Worm (Caenorhabditis elegans) whole organism, young adult: ENCODE data around the gene ZK792.1.

ENCODE experiments used
- B0019.2 ChIP-seq: fragments of 200-800 bp; sonication (Bioruptor generic); conservative IDR thresholded peaks from 2 replicates; pipeline ENCODE4 v1.3.6; 2022; ENCODE audit warnings: missing genetic modification reagents, missing genetic modification characterization, missing compliant biosample characterization
- B0035.1 ChIP-seq: sonication (generic microtip); optimal IDR thresholded peaks from 2 replicates; lab custom pipeline; 2016; ENCODE audit warnings: missing genetic modification characterization, mild to moderate bottlenecking, missing compliant biosample characterization, missing genotype, missing genetic modification reagents
- F37B4.10 ChIP-seq: fragments of 200-800 bp; sonication (Bioruptor generic); IDR thresholded peaks from 2 replicates; pipeline ENCODE4 v1.3.6; 2022; ENCODE audit warnings: missing genetic modification characterization, missing compliant biosample characterization
- F52B5.7 ChIP-seq: sonication (generic microtip); optimal IDR thresholded peaks from 2 replicates; lab custom pipeline; 2016; ENCODE audit warnings: mild to moderate bottlenecking, missing genetic modification characterization, missing compliant biosample characterization
- F55B11.4 ChIP-seq: sonication (generic microtip); optimal IDR thresholded peaks from 2 replicates; lab custom pipeline; 2016; ENCODE audit warnings: missing compliant biosample characterization, missing genetic modification characterization, borderline replicate concordance; ENCODE audit not compliant: insufficient read depth
- F57A8.1 ChIP-seq: fragments of 200-800 bp; sonication (Bioruptor generic); optimal IDR thresholded peaks from 2 replicates; lab custom pipeline; 2018; ENCODE audit warnings: mild to moderate bottlenecking, missing genetic modification characterization, moderate library complexity, missing compliant biosample characterization
- K12H6.12 ChIP-seq: fragments of 200-800 bp; sonication (Bioruptor generic); optimal IDR thresholded peaks from 2 replicates; lab custom pipeline; 2018; ENCODE audit warnings: mild to moderate bottlenecking, missing genetic modification characterization, missing compliant biosample characterization
- T07F8.4 ChIP-seq: sonication (generic microtip); optimal IDR thresholded peaks from 2 replicates; lab custom pipeline; 2016; ENCODE audit warnings: mild to moderate bottlenecking, missing genetic modification characterization, moderate library complexity, missing compliant biosample characterization
- Y53F4B.3 ChIP-seq: fragments of 200-800 bp; sonication (Bioruptor generic); IDR thresholded peaks from 2 replicates; pipeline ENCODE4 v1.3.6; 2022; ENCODE audit warnings: missing genetic modification reagents, missing genetic modification characterization, missing compliant biosample characterization
- Y56A3A.18 ChIP-seq: fragments of 200-800 bp; sonication (Bioruptor generic); IDR thresholded peaks from 2 replicates; pipeline ENCODE4 v1.3.6; 2022; ENCODE audit warnings: missing genetic modification reagents, missing genetic modification characterization, missing compliant biosample characterization
- Y79H2A.3 ChIP-seq: fragments of 200-800 bp; sonication (Bioruptor generic); conservative IDR thresholded peaks from 2 replicates; pipeline ENCODE4 v1.3.6; 2022; ENCODE audit warnings: missing genetic modification reagents, missing genetic modification characterization, missing compliant biosample characterization
- aptf-2 ChIP-seq: fragments of 200-800 bp; sonication (Bioruptor generic); conservative IDR thresholded peaks from 2 replicates; pipeline ENCODE4 v1.3.6; 2022; ENCODE audit warnings: missing genetic modification reagents, missing genetic modification characterization, missing compliant biosample characterization
- attf-5 ChIP-seq: fragments of 200-800 bp; sonication (Bioruptor generic); optimal IDR thresholded peaks from 2 replicates; lab custom pipeline; 2018; ENCODE audit warnings: mild to moderate bottlenecking, missing genetic modification characterization, missing compliant biosample characterization
- attf-6 ChIP-seq: fragments of 200-800 bp; sonication (Bioruptor generic); IDR thresholded peaks from 2 replicates; pipeline ENCODE4 v1.3.6; 2022; ENCODE audit warnings: missing genetic modification reagents, missing genetic modification characterization, missing compliant biosample characterization
- bed-1 ChIP-seq: fragments of 200-800 bp; sonication (Bioruptor generic); IDR thresholded peaks from 2 replicates; pipeline ENCODE4 v1.3.6; 2022; ENCODE audit warnings: missing genetic modification reagents, missing genetic modification characterization, missing compliant biosample characterization
- bed-2 ChIP-seq: fragments of 200-800 bp; sonication (Bioruptor generic); IDR thresholded peaks from 2 replicates; pipeline ENCODE4 v1.3.6; 2022; ENCODE audit warnings: missing genetic modification reagents, missing genetic modification characterization, missing compliant biosample characterization
- cebp-1 ChIP-seq, 2 experiments: fragments of 200-800 bp in 1 of 2; sonication (Bioruptor generic) in 1 of 2; sonication (generic microtip) in 1 of 2; IDR thresholded peaks in 1 of 2; optimal IDR thresholded peaks in 1 of 2; 2 replicates each; pipeline versions ENCODE4 v1.3.6 to Lab custom; 2017 to 2022; ENCODE audit warnings: missing compliant biosample characterization in 2 of 2, missing genetic modification characterization in 2 of 2, mild to moderate bottlenecking in 1 of 2, missing genetic modification reagents in 1 of 2, moderate library complexity in 1 of 2
- dox-1 ChIP-seq: fragments of 200-800 bp; sonication (Bioruptor generic); IDR thresholded peaks from 2 replicates; pipeline ENCODE4 v1.3.6; 2022; ENCODE audit warnings: missing genetic modification reagents, missing genetic modification characterization, missing compliant biosample characterization
- dpl-1 ChIP-seq: fragments of 150-350 bp; optimal IDR thresholded peaks from 2 replicates; lab custom pipeline; 2014; ENCODE audit warnings: missing biosample characterization, missing genetic modification reagents, missing genetic modification characterization
- ekl-4 ChIP-seq: fragments of 200-800 bp; sonication (Bioruptor generic); IDR thresholded peaks from 2 replicates; pipeline ENCODE4 v1.3.6; 2022; ENCODE audit warnings: missing genetic modification reagents, missing genetic modification characterization, missing compliant biosample characterization
- ets-4 ChIP-seq: fragments of 200-800 bp; sonication (Bioruptor generic); optimal IDR thresholded peaks from 2 replicates; lab custom pipeline; 2018; ENCODE audit warnings: mild to moderate bottlenecking, missing genetic modification characterization, missing compliant biosample characterization
- fkh-3 ChIP-seq: sonication (generic microtip); optimal IDR thresholded peaks from 2 replicates; lab custom pipeline; 2016; ENCODE audit warnings: mild to moderate bottlenecking, missing genetic modification characterization, missing compliant biosample characterization
- hlh-26 ChIP-seq: fragments of 200-800 bp; sonication (Bioruptor generic); conservative IDR thresholded peaks from 2 replicates; pipeline ENCODE4 v1.3.6; 2022; ENCODE audit warnings: missing genetic modification reagents, missing genetic modification characterization, missing compliant biosample characterization
- hmg-1.2 ChIP-seq: fragments of 200-800 bp; sonication (Bioruptor generic); IDR thresholded peaks from 2 replicates; pipeline ENCODE4 v1.3.6; 2022; ENCODE audit warnings: missing genetic modification reagents, missing genetic modification characterization, missing compliant biosample characterization
- hmg-20 ChIP-seq: fragments of 200-800 bp; sonication (Bioruptor generic); IDR thresholded peaks from 2 replicates; pipeline ENCODE4 v1.3.6; 2022; ENCODE audit warnings: missing genetic modification reagents, missing genetic modification characterization, missing compliant biosample characterization
- let-526 ChIP-seq: fragments of 200-800 bp; sonication (Bioruptor generic); IDR thresholded peaks from 2 replicates; pipeline ENCODE4 v1.3.6; 2022; ENCODE audit warnings: missing genetic modification reagents, missing genetic modification characterization, missing compliant biosample characterization
- let-607 ChIP-seq, 2 experiments: fragments of 200-800 bp in 1 of 2; sonication (Bioruptor generic) in 1 of 2; sonication (generic microtip) in 1 of 2; optimal IDR thresholded peaks; 2 replicates each; lab custom pipeline; 2016 to 2018; ENCODE audit warnings: mild to moderate bottlenecking in 2 of 2, missing compliant biosample characterization in 2 of 2, missing genetic modification characterization in 2 of 2, moderate library complexity in 2 of 2, missing genotype in 1 of 2
- lin-54 ChIP-seq: fragments of 200-800 bp; sonication (Bioruptor generic); optimal IDR thresholded peaks from 2 replicates; lab custom pipeline; 2018; ENCODE audit warnings: mild to moderate bottlenecking, missing genetic modification characterization, missing compliant biosample characterization
- lsl-1 ChIP-seq: fragments of 200-800 bp; sonication (Bioruptor generic); optimal IDR thresholded peaks from 2 replicates; lab custom pipeline; 2018; ENCODE audit warnings: mild to moderate bottlenecking, missing genetic modification characterization, moderate library complexity, missing compliant biosample characterization
- lsy-27 ChIP-seq: sonication (generic microtip); optimal IDR thresholded peaks from 2 replicates; lab custom pipeline; 2017; ENCODE audit warnings: missing genetic modification characterization, mild to moderate bottlenecking, missing compliant biosample characterization, antibody characterized with exemption, missing genotype, borderline replicate concordance; ENCODE audit not compliant: insufficient read depth
- madf-6 ChIP-seq: fragments of 200-800 bp; sonication (Bioruptor generic); IDR thresholded peaks from 2 replicates; pipeline ENCODE4 v1.3.6; 2022; ENCODE audit warnings: missing genetic modification reagents, missing genetic modification characterization, missing compliant biosample characterization
- mel-28 ChIP-seq: sonication (generic microtip); optimal IDR thresholded peaks from 2 replicates; lab custom pipeline; 2016; ENCODE audit warnings: borderline replicate concordance, mild to moderate bottlenecking, missing genetic modification characterization, missing compliant biosample characterization
- nfya-1 ChIP-seq: sonication (generic microtip); optimal IDR thresholded peaks from 2 replicates; lab custom pipeline; 2017; ENCODE audit warnings: antibody characterized with exemption, missing compliant biosample characterization, missing genetic modification characterization, borderline replicate concordance; ENCODE audit not compliant: insufficient read depth
- nfya-2 ChIP-seq: fragments of 200-800 bp; sonication (Bioruptor generic); IDR thresholded peaks from 2 replicates; pipeline ENCODE4 v1.3.6; 2022; ENCODE audit warnings: missing genetic modification reagents, missing genetic modification characterization, missing compliant biosample characterization
- nhr-120 ChIP-seq: fragments of 200-800 bp; sonication (Bioruptor generic); IDR thresholded peaks from 2 replicates; pipeline ENCODE4 v1.3.6; 2022; ENCODE audit warnings: missing genetic modification characterization, missing compliant biosample characterization
- nhr-179 ChIP-seq: sonication (generic microtip); optimal IDR thresholded peaks from 2 replicates; lab custom pipeline; 2016; ENCODE audit warnings: mild to moderate bottlenecking, missing genetic modification characterization, missing compliant biosample characterization
- nhr-90 ChIP-seq: sonication (generic microtip); optimal IDR thresholded peaks from 2 replicates; lab custom pipeline; 2016; ENCODE audit warnings: missing genotype, mild to moderate bottlenecking, missing genetic modification characterization, missing compliant biosample characterization
- pha-4 ChIP-seq: fragments of 150-350 bp; sonication (generic microtip); optimal IDR thresholded peaks from 2 replicates; lab custom pipeline; 2014; ENCODE audit warnings: missing biosample characterization, missing genetic modification reagents, missing genetic modification characterization
- rec-8 ChIP-seq, 2 experiments: sonication (generic microtip); optimal IDR thresholded peaks; 2 replicates each; lab custom pipeline; 2016; ENCODE audit warnings: mild to moderate bottlenecking in 2 of 2, missing genetic modification characterization in 2 of 2, missing genetic modification reagents in 2 of 2, missing genotype in 2 of 2, missing biosample characterization in 1 of 2, missing compliant biosample characterization in 1 of 2, moderate library complexity in 1 of 2
- sea-2 ChIP-seq: fragments of 200-800 bp; sonication (Bioruptor generic); IDR thresholded peaks from 2 replicates; pipeline ENCODE4 v1.3.6; 2022; ENCODE audit warnings: missing genetic modification characterization, missing compliant biosample characterization
- somi-1 ChIP-seq: fragments of 200-800 bp; sonication (Bioruptor generic); optimal IDR thresholded peaks from 2 replicates; lab custom pipeline; 2018; ENCODE audit warnings: mild to moderate bottlenecking, missing genetic modification characterization, missing compliant biosample characterization
- tlf-1 ChIP-seq: fragments of 200-800 bp; sonication (Bioruptor generic); optimal IDR thresholded peaks from 2 replicates; lab custom pipeline; 2018; ENCODE audit warnings: mild to moderate bottlenecking, missing genetic modification characterization, missing compliant biosample characterization
- unc-62 ChIP-seq: fragments of 150-350 bp; optimal IDR thresholded peaks from 2 replicates; lab custom pipeline; 2014; ENCODE audit warnings: missing biosample characterization, missing genetic modification reagents, missing genetic modification characterization
- xnd-1 ChIP-seq: sonication (generic microtip); optimal IDR thresholded peaks from 2 replicates; lab custom pipeline; 2016; ENCODE audit warnings: missing genotype, missing genetic modification reagents, missing genetic modification characterization, missing compliant biosample characterization
- zfh-2 ChIP-seq: fragments of 200-800 bp; sonication (Bioruptor generic); conservative IDR thresholded peaks from 2 replicates; pipeline ENCODE4 v1.3.6; 2022; ENCODE audit warnings: missing genetic modification reagents, missing genetic modification characterization, missing compliant biosample characterization
- ztf-26 ChIP-seq: sonication (generic microtip); optimal IDR thresholded peaks from 2 replicates; lab custom pipeline; 2017; ENCODE audit warnings: missing genetic modification characterization, missing compliant biosample characterization

The ZK792.1 gene

DNA sequence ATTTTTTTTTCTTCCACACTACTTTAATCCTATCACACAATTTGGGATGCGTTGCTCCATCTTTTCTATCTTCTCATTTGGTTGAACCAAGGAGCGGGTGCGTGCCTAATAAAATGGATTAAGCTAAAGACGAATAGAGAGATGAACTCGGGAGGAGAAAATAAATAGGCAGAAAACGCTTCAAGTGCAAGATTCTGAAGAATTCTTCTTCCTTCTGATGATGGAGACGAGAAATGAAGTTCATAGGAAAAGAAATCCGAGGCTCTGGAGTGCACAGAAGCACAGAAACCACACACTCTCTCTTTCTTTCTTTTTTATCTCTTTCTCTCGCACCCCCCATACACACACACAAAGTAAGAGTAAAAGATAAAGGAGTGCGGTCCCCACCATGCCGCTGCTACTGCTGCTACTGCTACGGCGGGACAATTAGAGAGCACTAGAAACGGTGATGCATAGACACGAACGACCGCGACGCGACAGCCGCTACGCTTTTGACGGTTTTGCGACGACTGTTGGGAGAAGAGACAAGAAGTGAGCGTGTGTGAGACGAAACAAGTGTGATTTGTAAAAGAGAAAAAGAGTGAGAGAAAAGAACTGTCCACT, 32.5 kb downstream of the ZK792.1 start (continued):
- TF ChIP-seq B0035.1 (tag; lab: Kevin White, UChicago) (no peak), nhr-120 (GFP tag; lab: Robert Waterston, UW) (no peak), nhr-90 (tag; lab: Kevin White, UChicago) (peak; percentile 69), Y56A3A.18 (GFP tag; lab: Robert Waterston, UW) (peak; percentile 45; the same call in 1 of the 2 replicates), cebp-1 (GFP tag; IDR thresholded peaks at IDR 0.05; lab: Robert Waterston, UW) (no peak), cebp-1 (tag; optimal IDR thresholded peaks at IDR 0.05; lab: Kevin White, UChicago) (peak; percentile 72), let-607 (tag; optimal IDR thresholded peaks at IDR 0.05; lab: Kevin White, UChicago) (peak in 1 of 2 experiments; percentile 53), hmg-20 (GFP tag; lab: Robert Waterston, UW) (no peak), lin-54 (peak; percentile 34), fkh-3 (tag; lab: Kevin White, UChicago) (no peak), unc-62 (GFP tag; lab: Kevin White, UChicago) (no peak), T07F8.4 (no peak), Y53F4B.3 (GFP tag; lab: Robert Waterston, UW) (no peak), bed-1 (GFP tag; lab: Robert Waterston, UW) (no peak), hlh-26 (GFP tag; lab: Robert Waterston, UW) (no peak), F57A8.1 (GFP tag; lab: Kevin White, UChicago) (no peak), zfh-2 (GFP tag; lab: Robert Waterston, UW) (peak; percentile 89), madf-6 (GFP tag; lab: Robert Waterston, UW) (no peak), attf-6 (GFP tag; lab: Robert Waterston, UW) (no peak), rec-8 (tag; optimal IDR thresholded peaks at IDR 0.05; lab: Kevin White, UChicago) (no peak), somi-1 (GFP tag; lab: Kevin White, UChicago) (no peak), tlf-1 (GFP tag; lab: Kevin White, UChicago) (no peak), Y79H2A.3 (GFP tag; lab: Robert Waterston, UW) (no peak), nfya-2 (GFP tag; lab: Robert Waterston, UW) (no peak), attf-5 (GFP tag; lab: Kevin White, UChicago) (peak; percentile 92), aptf-2 (no peak), xnd-1 (tag; lab: Kevin White, UChicago) (no peak), B0019.2 (GFP tag; lab: Robert Waterston, UW) (no peak), mel-28 (tag; lab: Kevin White, UChicago) (no peak), pha-4 (tag; lab: Kevin White, UChicago) (no peak), nfya-1 (tag; lab: Kevin White, UChicago) (no peak), F55B11.4 (tag; lab: Kevin White, UChicago) (no peak), F37B4.10 (GFP tag; lab: Robert Waterston, UW) (no peak), hmg-1.2 (GFP tag; lab: Robert Waterston, UW) (peak; percentile 90), dpl-1 (GFP tag; lab: Kevin White, UChicago) (no peak), let-526 (GFP tag; lab: Robert Waterston, UW) (no peak), ekl-4 (no peak), K12H6.12 (tag; lab: Kevin White, UChicago) (peak; percentile 66), sea-2 (GFP tag; lab: Robert Waterston, UW) (no peak), ets-4 (GFP tag; lab: Kevin White, UChicago) (peak; percentile 89), nhr-179 (no peak), bed-2 (GFP tag; lab: Robert Waterston, UW) (no peak), lsl-1 (GFP tag; lab: Kevin White, UChicago) (no peak), lsy-27 (tag; lab: Kevin White, UChicago) (no peak), F52B5.7 (tag; lab: Kevin White, UChicago) (no peak), ztf-26 (tag; lab: Kevin White, UChicago) (peak; percentile 55), dox-1 (GFP tag; lab: Robert Waterston, UW) (peak; percentile 83)
